Fruit fly (Drosophila melanogaster): ENCODE data around the gene CG1523.
A peak's percentile ranks its signal among the peaks of the same experiment; 100 is the strongest.

Gene CG1523

dm6 chr3R:28844611-28845376 lies 25.3 kb upstream of the CG1523 start, which contains the start of the genes Apc and spg (continued):
- TF ChIP-seq Hr3 (GFP tag; optimal IDR thresholded peaks at IDR 0.05) (peak; percentile 15), CG14965 (GFP tag; optimal IDR thresholded peaks at IDR 0.05; ENCODE audit: borderline replicate concordance) (no peak), CG7963 (GFP tag; IDR thresholded peaks at IDR 0.05; ENCODE audit: partially characterized antibody) (no peak), Dp (GFP tag; optimal IDR thresholded peaks at IDR 0.05) (peak; percentile 32), ems (GFP tag; optimal IDR thresholded peaks at IDR 0.05) (peak; percentile 39), chif (GFP tag; optimal IDR thresholded peaks at IDR 0.05) (peak in 1 of 2 experiments; percentile 7), ssp (GFP tag; IDR thresholded peaks at IDR 0.05) (no peak), wek (GFP tag; optimal IDR thresholded peaks at IDR 0.05) (peak; percentile 79), E2f1 (GFP tag; IDR thresholded peaks at IDR 0.05) (peak; percentile 50; the same call in 1 of the 2 replicates), CG2129 (GFP tag; IDR thresholded peaks at IDR 0.05; ENCODE audit: partially characterized antibody) (peak; percentile 60), CG12942 (GFP tag; optimal IDR thresholded peaks at IDR 0.05) (peak; percentile 10), CG8290 (GFP tag; optimal IDR thresholded peaks at IDR 0.05) (no peak), CG8290 (tag; optimal IDR thresholded peaks at IDR 0.05) (peak in 1 of 2 experiments; percentile 89), HHEX (GFP tag; optimal IDR thresholded peaks at IDR 0.05) (peak; percentile 42), Gug (GFP tag; IDR thresholded peaks at IDR 0.05) (0 out of 4 replicates have a peak, but pooled peaks have one; percentile 10), slbo (GFP tag; IDR thresholded peaks at IDR 0.05) (peak; percentile 47), nerfin-2 (GFP tag; IDR thresholded peaks at IDR 0.05; ENCODE audit: partially characterized antibody) (peak; percentile 57; the same call in 1 of the 2 replicates), HLH54F (GFP tag; optimal IDR thresholded peaks at IDR 0.05) (peak; percentile 46), CG7839 (tag; optimal IDR thresholded peaks at IDR 0.05) (peak; percentile 8), CG3281 (GFP tag; optimal IDR thresholded peaks at IDR 0.05) (peak; percentile 35), Aef1 (GFP tag; IDR thresholded peaks at IDR 0.05) (peak; percentile 77), toy (GFP tag; IDR thresholded peaks at IDR 0.05) (no peak), yki (optimal IDR thresholded peaks at IDR 0.05) (no peak), Hsf (GFP tag; optimal IDR thresholded peaks at IDR 0.05) (no peak), CG11456 (GFP tag; IDR thresholded peaks at IDR 0.05) (no peak), al (GFP tag; IDR thresholded peaks at IDR 0.05) (0 out of 2 replicates have a peak, but pooled peaks have one; percentile 10), CG10147 (GFP tag; optimal IDR thresholded peaks at IDR 0.05) (peak; percentile 29), CG7372 (GFP tag; IDR thresholded peaks at IDR 0.05) (no peak), tx (GFP tag; optimal IDR thresholded peaks at IDR 0.05) (no peak), pros (GFP tag; optimal IDR thresholded peaks at IDR 0.05) (no peak), CG31441 (GFP tag; IDR thresholded peaks at IDR 0.05) (peak; percentile 36), Fer2 (tag; optimal IDR thresholded peaks at IDR 0.05) (no peak), unc-4 (GFP tag; IDR thresholded peaks at IDR 0.05; ENCODE audit: partially characterized antibody) (peak; percentile 72), lilli (GFP tag; optimal IDR thresholded peaks at IDR 0.05) (peak; percentile 34), CG6254 (GFP tag; optimal IDR thresholded peaks at IDR 0.05) (no peak), CG18599 (GFP tag; optimal IDR thresholded peaks at IDR 0.05) (peak; percentile 44), Bdp1 (GFP tag; optimal IDR thresholded peaks at IDR 0.05) (peak; percentile 31), scrt (GFP tag; optimal IDR thresholded peaks at IDR 0.05) (peak; percentile 31), CG14050 (GFP tag; IDR thresholded peaks at IDR 0.05) (peak; percentile 44; the same call in 2 of the 3 replicates), gce (GFP tag; IDR thresholded peaks at IDR 0.05) (0 out of 3 replicates have a peak, but pooled peaks have one; percentile 35), fd102C (GFP tag; optimal IDR thresholded peaks at IDR 0.05) (peak; percentile 29), Trl (optimal IDR thresholded peaks at IDR 0.05) (no peak), Trl (GFP tag; optimal IDR thresholded peaks at IDR 0.05) (peak; percentile 48), CG10321 (GFP tag; IDR thresholded peaks at IDR 0.05) (0 out of 2 replicates have a peak, but pooled peaks have one; percentile 5), lola (GFP tag; optimal IDR thresholded peaks at IDR 0.05) (peak in 1 of 3 experiments; percentile 43), Max (GFP tag; optimal IDR thresholded peaks at IDR 0.05) (no peak), CG10565 (GFP tag; optimal IDR thresholded peaks at IDR 0.05) (no peak), CG12071 (GFP tag; optimal IDR thresholded peaks at IDR 0.05) (peak; percentile 71), az2 (GFP tag; optimal IDR thresholded peaks at IDR 0.05) (peak; percentile 29)
